Fruit fly (Drosophila melanogaster): ENCODE results near the gene Kap-alpha3.

Kap-alpha3 gene

dm6 chr3R:9598099-9598498 is 20.6 kb upstream of the Kap-alpha3 start (continued):
- TF ChIP-seq Bdp1 (GFP tag; optimal IDR thresholded peaks at IDR 0.05), result no peak
- TF ChIP-seq CG3838 (GFP tag; optimal IDR thresholded peaks at IDR 0.05), result no peak
- no peak for TF ChIP-seq trh (GFP tag; optimal IDR thresholded peaks at IDR 0.05)
- TF ChIP-seq CG17912 (GFP tag; optimal IDR thresholded peaks at IDR 0.05), result no peak
- no peak for TF ChIP-seq CG7357 (GFP tag; IDR thresholded peaks at IDR 0.05)
- no peak for TF ChIP-seq sqz (GFP tag; optimal IDR thresholded peaks at IDR 0.05)
- peak; percentile 35 for TF ChIP-seq ind (GFP tag; optimal IDR thresholded peaks at IDR 0.05)
- no peak for TF ChIP-seq CG14860 (GFP tag; IDR thresholded peaks at IDR 0.05; ENCODE audit: partially characterized antibody)
- no peak for TF ChIP-seq mld (GFP tag; IDR thresholded peaks at IDR 0.05; ENCODE audit: partially characterized antibody)
- peak; percentile 33 for TF ChIP-seq CG17186 (GFP tag; optimal IDR thresholded peaks at IDR 0.05)
- no peak for TF ChIP-seq CG14667 (GFP tag; IDR thresholded peaks at IDR 0.05)
- no peak for TF ChIP-seq CG15514 (GFP tag; optimal IDR thresholded peaks at IDR 0.05)
- no peak for TF ChIP-seq CG14014 (GFP tag; IDR thresholded peaks at IDR 0.05)
- TF ChIP-seq Optix (GFP tag; IDR thresholded peaks at IDR 0.05), result peak; percentile 47; the same call in 1 of the 3 replicates
- TF ChIP-seq gro (GFP tag; optimal IDR thresholded peaks at IDR 0.05), result no peak
- peak; percentile 44 for TF ChIP-seq oc (tag; optimal IDR thresholded peaks at IDR 0.05)
- peak; percentile 46 for TF ChIP-seq CG8924 (tag; optimal IDR thresholded peaks at IDR 0.05)
- TF ChIP-seq lbe (GFP tag; optimal IDR thresholded peaks at IDR 0.05), result no peak
- peak; percentile 50 for TF ChIP-seq CG12071 (GFP tag; optimal IDR thresholded peaks at IDR 0.05)
- TF ChIP-seq az2 (GFP tag; optimal IDR thresholded peaks at IDR 0.05), result peak; percentile 59
- TF ChIP-seq CG16815 (GFP tag; optimal IDR thresholded peaks at IDR 0.05), result peak; percentile 40
- peak; percentile 12 for TF ChIP-seq CG7786 (GFP tag; optimal IDR thresholded peaks at IDR 0.05)
- peak; percentile 59 for TF ChIP-seq CG5245 (GFP tag; optimal IDR thresholded peaks at IDR 0.05)
- TF ChIP-seq Xbp1 (GFP tag; optimal IDR thresholded peaks at IDR 0.05), result peak; percentile 64
- TF ChIP-seq z (GFP tag; IDR thresholded peaks at IDR 0.05), result no peak
- no peak for TF ChIP-seq CG7372 (GFP tag; IDR thresholded peaks at IDR 0.05)
- TF ChIP-seq B-H1 (GFP tag; IDR thresholded peaks at IDR 0.05), result no peak
- TF ChIP-seq pnt (GFP tag; optimal IDR thresholded peaks at IDR 0.05), result peak; percentile 56
- no peak for TF ChIP-seq Hmr (GFP tag; optimal IDR thresholded peaks at IDR 0.05)
- no peak for TF ChIP-seq ham (GFP tag; IDR thresholded peaks at IDR 0.05)
- TF ChIP-seq seq (GFP tag; IDR thresholded peaks at IDR 0.05), result 0 out of 2 replicates have a peak, but pooled peaks have one; percentile 21
- no peak for TF ChIP-seq btn (GFP tag; optimal IDR thresholded peaks at IDR 0.05)
- TF ChIP-seq Asciz (GFP tag; optimal IDR thresholded peaks at IDR 0.05), result peak; percentile 53
- no peak for TF ChIP-seq CG18476 (GFP tag; optimal IDR thresholded peaks at IDR 0.05)
- TF ChIP-seq zen (tag; optimal IDR thresholded peaks at IDR 0.05), result peak; percentile 64
- TF ChIP-seq inv (GFP tag; IDR thresholded peaks at IDR 0.05; ENCODE audit: partially characterized antibody), result no peak
- no peak for TF ChIP-seq wek (GFP tag; optimal IDR thresholded peaks at IDR 0.05)
- no peak for TF ChIP-seq kni (GFP tag; optimal IDR thresholded peaks at IDR 0.05)
- TF ChIP-seq ash1 (GFP tag; optimal IDR thresholded peaks at IDR 0.05), result no peak
- no peak for TF ChIP-seq hb (GFP tag; IDR thresholded peaks at IDR 0.05; ENCODE audit: partially characterized antibody)
- TF ChIP-seq CG33213 (GFP tag; optimal IDR thresholded peaks at IDR 0.05), result no peak
- no peak for TF ChIP-seq CG11093 (GFP tag; IDR thresholded peaks at IDR 0.05)
- no peak for TF ChIP-seq CG12744 (GFP tag; optimal IDR thresholded peaks at IDR 0.05)
- TF ChIP-seq Hr51 (GFP tag; optimal IDR thresholded peaks at IDR 0.05), result peak; percentile 14 to 59
- TF ChIP-seq Camta (GFP tag; optimal IDR thresholded peaks at IDR 0.05), result peak; percentile 12
- TF ChIP-seq CG6254 (GFP tag; optimal IDR thresholded peaks at IDR 0.05), result peak; percentile 50
- TF ChIP-seq CG30431 (GFP tag; optimal IDR thresholded peaks at IDR 0.05), result peak; percentile 35
- TF ChIP-seq scrt (GFP tag; optimal IDR thresholded peaks at IDR 0.05), result no peak
- TF ChIP-seq ase (GFP tag; IDR thresholded peaks at IDR 0.05), result no peak
- peak; percentile 92 for TF ChIP-seq sens (GFP tag)
- TF ChIP-seq ken (GFP tag; IDR thresholded peaks at IDR 0.05), result no peak; the same call in 2 of the 3 replicates

Measured in whole organism, embryonic.